Worm (Caenorhabditis elegans) whole organism, mixed stage, embryonic: ENCODE data around the gene gst-24.

Source experiments
- lin-13 ChIP-seq: fragments of 150-350 bp; optimal IDR thresholded peaks from 2 replicates; lab custom pipeline; 2014; ENCODE audit warnings: missing biosample characterization, missing genetic modification characterization
- nhr-237 ChIP-seq: fragments of 150-350 bp; optimal IDR thresholded peaks from 2 replicates; lab custom pipeline; 2014; ENCODE audit warnings: missing biosample characterization, missing genetic modification characterization
- nhr-28 ChIP-seq: fragments of 150-350 bp; optimal IDR thresholded peaks from 2 replicates; lab custom pipeline; 2014; ENCODE audit warnings: missing biosample characterization, missing genetic modification characterization
- snpc-4 ChIP-seq: fragments of 150-350 bp; optimal IDR thresholded peaks from 2 replicates; lab custom pipeline; 2014; ENCODE audit warnings: missing biosample characterization, missing genetic modification characterization
- sptf-1 ChIP-seq: sonication (generic microtip); optimal IDR thresholded peaks from 2 replicates; lab custom pipeline; 2017; ENCODE audit warnings: mild to moderate bottlenecking, missing genetic modification characterization, moderate library complexity, missing compliant biosample characterization
- unc-39 ChIP-seq: fragments of 150-350 bp; optimal IDR thresholded peaks from 2 replicates; lab custom pipeline; 2014; ENCODE audit warnings: missing biosample characterization, missing genetic modification characterization
- unc-62 ChIP-seq: fragments of 150-350 bp; optimal IDR thresholded peaks from 2 replicates; lab custom pipeline; 2014; ENCODE audit warnings: missing biosample characterization, missing genetic modification reagents, missing genetic modification characterization

DNA sequence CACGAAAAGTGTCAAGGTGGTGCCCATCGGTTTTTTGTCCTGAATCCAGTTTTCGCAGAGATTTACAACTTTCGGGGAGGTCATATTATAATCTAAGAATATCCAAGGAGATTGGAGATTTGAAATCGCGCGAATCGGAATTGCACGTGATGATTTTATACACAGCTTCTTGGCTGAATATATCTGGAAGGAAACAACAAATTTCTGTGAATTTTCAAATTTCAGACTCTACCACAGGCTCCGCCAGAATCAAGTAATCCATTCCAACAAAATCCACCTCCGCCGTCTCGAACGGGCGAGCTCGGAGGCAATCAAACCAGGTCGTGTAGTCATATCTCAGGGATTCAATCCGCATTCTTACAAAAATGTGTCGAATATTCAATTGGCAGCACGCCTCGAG is 15.9 kb downstream of the gst-24 start:
- TF ChIP-seq snpc-4 (tag; lab: Kevin White, UChicago) (no peak), unc-62 (GFP tag; lab: Kevin White, UChicago) (no peak), sptf-1 (tag; lab: Kevin White, UChicago) (no peak), unc-39 (tag; lab: Kevin White, UChicago) (no peak), lin-13 (tag; lab: Kevin White, UChicago) (no peak), nhr-28 (tag; lab: Kevin White, UChicago) (no peak), nhr-237 (tag; lab: Kevin White, UChicago) (no peak)
